Worm (Caenorhabditis elegans) whole organism, early embryonic: ENCODE data around the gene tbg-1.

Experiments
- B0310.2 ChIP-seq: sonication (generic microtip); optimal IDR thresholded peaks from 2 replicates; lab custom pipeline; 2016; ENCODE audit warnings: mild to moderate bottlenecking, missing genetic modification characterization, missing compliant biosample characterization
- ama-1 ChIP-seq: fragments of 150-350 bp; optimal IDR thresholded peaks from 2 replicates; lab custom pipeline; 2014
- sea-1 ChIP-seq: fragments of 200-800 bp; sonication (Bioruptor generic); conservative IDR thresholded peaks from 2 replicates; pipeline ENCODE4 v1.3.6; 2022; ENCODE audit warnings: missing genetic modification characterization, missing compliant biosample characterization

tbg-1 gene

DNA sequence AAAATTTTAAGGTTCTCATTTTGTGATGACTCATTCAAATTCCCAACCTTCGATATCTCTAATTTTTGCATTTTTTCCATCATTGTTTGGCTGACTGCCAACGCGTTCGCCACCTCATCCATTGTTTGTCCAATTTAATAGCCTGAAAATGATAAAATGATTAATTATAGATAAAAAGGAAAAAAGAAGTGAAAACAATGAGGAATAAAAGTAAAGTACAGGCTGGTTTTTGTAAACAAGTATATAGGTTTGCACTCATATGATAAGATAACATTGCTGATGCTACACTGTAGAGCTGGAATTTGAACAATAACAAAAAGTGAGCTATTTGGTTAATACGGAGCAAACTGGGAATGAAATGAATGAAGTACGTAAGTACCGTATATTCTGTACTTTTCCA lies 46.7 kb downstream of the tbg-1 start, which contains the start of gene C48B4.3:
Gene C48B4.3 (minus strand): TSS at position 149 of the 400 bp plus-strand sequence.
- TF ChIP-seq B0310.2 (tag; lab: Kevin White, UChicago), result no peak
- TF ChIP-seq sea-1 (GFP tag; lab: Robert Waterston, UW), result no peak

DNA sequence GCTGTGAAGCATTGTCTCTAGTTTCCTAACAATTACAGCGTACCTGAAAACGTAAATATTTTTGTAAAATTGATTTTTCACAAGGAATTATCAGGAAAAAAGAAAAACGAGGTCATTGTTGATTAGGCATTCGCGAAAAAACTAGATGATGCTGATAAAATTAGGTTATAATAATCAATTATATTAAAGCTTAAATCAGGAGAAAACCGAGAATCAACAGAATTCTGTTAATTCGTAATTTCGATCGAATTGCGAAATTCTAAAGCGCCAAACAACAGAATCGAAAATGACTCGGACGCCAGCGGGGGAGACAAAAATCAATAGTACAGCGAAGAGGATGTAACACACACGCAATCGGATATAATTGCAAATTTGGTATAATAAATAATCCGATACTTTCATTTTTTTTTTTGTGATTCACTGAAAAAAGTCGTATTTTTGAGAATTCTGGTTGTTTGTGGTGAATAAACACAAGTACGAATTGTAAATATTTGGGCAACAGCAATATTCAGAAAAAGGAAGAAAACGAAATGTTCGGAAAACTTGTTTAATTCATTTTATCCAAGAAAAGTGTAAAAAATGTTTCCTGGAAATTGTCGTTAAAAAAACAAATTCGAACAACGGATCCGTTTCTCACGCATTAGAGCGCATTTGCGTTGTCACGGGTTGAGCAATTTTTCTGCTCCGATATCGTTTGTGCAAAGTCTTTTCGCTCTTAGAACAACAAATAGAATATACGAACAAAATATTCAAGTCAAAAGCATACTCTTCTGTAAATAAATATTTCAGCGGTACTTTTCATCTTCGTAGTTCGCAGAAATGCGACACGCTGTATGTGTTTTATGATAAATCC lies 48.7 kb downstream of the tbg-1 start, which contains the start of gene ced-7:
Gene ced-7 (minus strand): TSS at position 51 of the 853 bp plus-strand sequence.
- TF ChIP-seq ama-1, result no peak
